Fruit fly (Drosophila melanogaster): ENCODE results near the gene CG7368.

CG7368 gene

DNA sequence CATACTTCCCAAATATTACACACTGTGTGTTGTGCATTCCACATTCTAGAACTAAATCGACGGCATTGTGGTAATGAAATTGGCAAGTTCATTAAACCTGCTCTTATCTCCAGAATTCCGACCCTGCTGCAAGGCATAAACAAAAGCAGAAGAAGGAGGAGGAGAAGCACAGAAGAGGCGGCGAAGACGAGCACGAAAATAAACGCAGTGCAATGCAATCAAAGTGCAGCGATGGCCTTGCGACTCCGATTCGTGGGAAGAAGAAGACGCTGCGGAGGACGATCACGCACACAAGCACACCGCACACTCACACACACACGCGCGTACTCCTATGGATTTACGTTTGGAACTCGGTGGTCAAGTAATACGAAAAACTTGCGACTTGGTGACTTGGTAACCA is 36.1 kb upstream of the CG7368 start:
- no peak for TF ChIP-seq CG2678 (tag; optimal IDR thresholded peaks at IDR 0.05)
- TF ChIP-seq CG8478 (optimal IDR thresholded peaks at IDR 0.05) = no peak
- TF ChIP-seq gfzf (GFP tag; optimal IDR thresholded peaks at IDR 0.05) = no peak
- TF ChIP-seq eve (GFP tag; optimal IDR thresholded peaks at IDR 0.05) = no peak
- no peak for TF ChIP-seq Chrac-16 (GFP tag; optimal IDR thresholded peaks at IDR 0.05)
- TF ChIP-seq tll (GFP tag; optimal IDR thresholded peaks at IDR 0.05) = peak in 1 of 2 experiments; percentile 6
- no peak for TF ChIP-seq onecut (GFP tag; IDR thresholded peaks at IDR 0.05)
- TF ChIP-seq Drgx (GFP tag; IDR thresholded peaks at IDR 0.05) = no peak
- TF ChIP-seq CG13424 (tag; optimal IDR thresholded peaks at IDR 0.05) = no peak
- peak; percentile 40 for TF ChIP-seq cg (GFP tag; optimal IDR thresholded peaks at IDR 0.05)
- TF ChIP-seq Opbp (GFP tag; IDR thresholded peaks at IDR 0.05; ENCODE audit: partially characterized antibody) = no peak
- TF ChIP-seq CG17385 (GFP tag; optimal IDR thresholded peaks at IDR 0.05) = peak; percentile 57
- no peak for TF ChIP-seq Dfd (GFP tag; optimal IDR thresholded peaks at IDR 0.05)
- TF ChIP-seq mam (GFP tag; optimal IDR thresholded peaks at IDR 0.05) = no peak
- no peak for TF ChIP-seq CG5245 (GFP tag; optimal IDR thresholded peaks at IDR 0.05)
- no peak for TF ChIP-seq lov (optimal IDR thresholded peaks at IDR 0.05)
- 0 out of 3 replicates have a peak, but pooled peaks have one; percentile 18 for TF ChIP-seq lov (GFP tag; IDR thresholded peaks at IDR 0.05)
- TF ChIP-seq nom (GFP tag; optimal IDR thresholded peaks at IDR 0.05) = peak; percentile 27

- peak; percentile 75 for TF ChIP-seq Dref (GFP tag; IDR thresholded peaks at IDR 0.05)
- peak; percentile 37 for TF ChIP-seq CG2875 (GFP tag; optimal IDR thresholded peaks at IDR 0.05)
- peak; percentile 27 for TF ChIP-seq D19B (GFP tag; optimal IDR thresholded peaks at IDR 0.05)
- TF ChIP-seq her (GFP tag; optimal IDR thresholded peaks at IDR 0.05) = peak; percentile 46
- TF ChIP-seq Elba2 (GFP tag; optimal IDR thresholded peaks at IDR 0.05) = peak; percentile 64
- TF ChIP-seq ash1 (GFP tag; optimal IDR thresholded peaks at IDR 0.05) = peak; percentile 28
- TF ChIP-seq nau (GFP tag; optimal IDR thresholded peaks at IDR 0.05) = peak; percentile 63
- peak; percentile 88 for TF ChIP-seq lbe (GFP tag; optimal IDR thresholded peaks at IDR 0.05)
- TF ChIP-seq CG10565 (GFP tag; optimal IDR thresholded peaks at IDR 0.05) = no peak
- TF ChIP-seq CG34224 (GFP tag; IDR thresholded peaks at IDR 0.05; ENCODE audit: partially characterized antibody) = peak; percentile 87
- TF ChIP-seq CG3726 (GFP tag; IDR thresholded peaks at IDR 0.05) = peak; percentile 81
- peak; percentile 88 for TF ChIP-seq Hmr (GFP tag; optimal IDR thresholded peaks at IDR 0.05)
- peak; percentile 77 for TF ChIP-seq CG12219 (GFP tag; optimal IDR thresholded peaks at IDR 0.05)
- peak; percentile 45; the same call in 1 of the 2 replicates for TF ChIP-seq ro (GFP tag; IDR thresholded peaks at IDR 0.05)
- TF ChIP-seq jumu (GFP tag; optimal IDR thresholded peaks at IDR 0.05) = peak; percentile 74
- TF ChIP-seq CG12299 (tag; optimal IDR thresholded peaks at IDR 0.05) = peak; percentile 84
- TF ChIP-seq mirr (GFP tag; optimal IDR thresholded peaks at IDR 0.05) = peak; percentile 46
- TF ChIP-seq zen2 (GFP tag; IDR thresholded peaks at IDR 0.05; ENCODE audit: partially characterized antibody) = no peak; the same call in 2 of the 3 replicates
- peak; percentile 91 for TF ChIP-seq tap (tag; optimal IDR thresholded peaks at IDR 0.05)
- peak; percentile 89 for TF ChIP-seq CG1602 (GFP tag; optimal IDR thresholded peaks at IDR 0.05)
- TF ChIP-seq ara (GFP tag; IDR thresholded peaks at IDR 0.05) = peak; percentile 91
- TF ChIP-seq gt (GFP tag; IDR thresholded peaks at IDR 0.05) = peak; percentile 45
- peak; percentile 25 for TF ChIP-seq org-1 (GFP tag; optimal IDR thresholded peaks at IDR 0.05)
- peak; percentile 71 for TF ChIP-seq CG33557 (GFP tag; optimal IDR thresholded peaks at IDR 0.05)
- peak; percentile 79; the same call in 2 of the 3 replicates for TF ChIP-seq so (GFP tag; IDR thresholded peaks at IDR 0.05)
- peak; percentile 51; the same call in 1 of the 3 replicates for TF ChIP-seq sr (GFP tag; IDR thresholded peaks at IDR 0.05)
- TF ChIP-seq bsh (GFP tag; optimal IDR thresholded peaks at IDR 0.05) = peak in 1 of 2 experiments; percentile 94
- peak; percentile 92 for TF ChIP-seq CG13287 (GFP tag; IDR thresholded peaks at IDR 0.05; ENCODE audit: partially characterized antibody)
- TF ChIP-seq HmgZ (tag; optimal IDR thresholded peaks at IDR 0.05) = peak; percentile 92
- TF ChIP-seq CG3847 (GFP tag; IDR thresholded peaks at IDR 0.05) = peak; percentile 89
- peak; percentile 81 for TF ChIP-seq tx (GFP tag; optimal IDR thresholded peaks at IDR 0.05)
Observed at dm6 chr3L:11561946-11562760, 34.8 kb upstream of the CG7368 start, which contains the start of the genes CG7394 and Mob2. Gene CG7394 (plus strand): TSS chr3L:11561996. Gene Mob2 (minus strand): TSS chr3L:11562233.

Measured in whole organism, embryonic.